Worm (Caenorhabditis elegans): ENCODE data around the gene ZK632.10.

ce11 chrIII:9804997-9805610 is 22.4 kb downstream of the ZK632.10 start, which contains the start of gene riok-3:
- TF ChIP-seq dao-5 (tag; optimal IDR thresholded peaks at IDR 0.05), result no peak
- TF ChIP-seq W03F9.2 (tag; optimal IDR thresholded peaks at IDR 0.05), result no peak
